Fruit fly (Drosophila melanogaster): Measurements from ENCODE around the gene DIP-eta.

DNA sequence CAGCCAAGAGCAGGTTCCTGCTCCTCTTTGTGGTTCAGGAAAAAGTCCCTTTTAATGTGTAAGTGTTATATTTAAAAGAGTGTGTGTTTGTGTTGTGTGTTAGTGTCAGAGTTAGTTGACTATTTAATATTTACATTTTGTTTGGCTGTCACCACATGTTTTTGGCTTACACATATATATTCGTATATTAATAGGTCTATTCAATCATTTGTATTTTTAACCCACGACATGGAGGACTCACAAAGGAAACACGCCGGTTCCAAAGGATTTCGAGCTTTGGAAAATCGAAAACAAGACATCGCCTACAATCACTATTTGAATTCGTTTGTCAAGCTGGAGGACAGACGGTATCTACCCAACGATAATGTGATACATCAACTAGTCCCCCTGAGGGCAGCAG is 64.0 kb downstream of the DIP-eta start, which contains the start of the genes CG14013 and CG14017:
- TF ChIP-seq Myc (optimal IDR thresholded peaks at IDR 0.05), result no peak
- TF ChIP-seq insv (optimal IDR thresholded peaks at IDR 0.05), result no peak
- TF ChIP-seq Sin3A (optimal IDR thresholded peaks at IDR 0.05), result no peak
- TF ChIP-seq ttk (optimal IDR thresholded peaks at IDR 0.05), result no peak
- no peak for TF ChIP-seq psq (optimal IDR thresholded peaks at IDR 0.05)

All from Kc167 (cell line).